Fruit fly (Drosophila melanogaster) whole organism, embryonic: ENCODE data around the gene CG13989.

Experiments used
- Atf6 ChIP-seq: fragments of 200-800 bp; sonication (Bioruptor generic); IDR thresholded peaks from 2 replicates; pipeline ENCODE4 v1.3.6; 2022; ENCODE audit warnings: missing biosample characterization, missing genetic modification characterization
- CG10959 ChIP-seq: fragments of 200-800 bp; sonication (Bioruptor generic); IDR thresholded peaks from 2 replicates; pipeline ENCODE4 v1.3.6; 2022; ENCODE audit warnings: missing biosample characterization, missing genetic modification characterization
- CG12104 ChIP-seq: fragments of 200-800 bp; sonication (Bioruptor generic); optimal IDR thresholded peaks from 3 replicates; lab custom pipeline; 2016; ENCODE audit warnings: missing biosample characterization, missing genetic modification characterization
- CG13296 ChIP-seq: fragments of 200-800 bp; sonication (Bioruptor generic); optimal IDR thresholded peaks from 3 replicates; lab custom pipeline; 2018; ENCODE audit warnings: missing biosample characterization, mild to moderate bottlenecking, missing genetic modification characterization
- CG13624 ChIP-seq: fragments of 200-800 bp; sonication (Bioruptor generic); optimal IDR thresholded peaks from 2 replicates; lab custom pipeline; 2016; ENCODE audit warnings: missing biosample characterization, missing genetic modification characterization
- CG14050 ChIP-seq: fragments of 200-800 bp; sonication (Bioruptor generic); IDR thresholded peaks from 3 replicates; pipeline ENCODE4 v1.3.6; 2022; ENCODE audit warnings: missing biosample characterization, missing genetic modification characterization
- CG14710 ChIP-seq: fragments of 200-800 bp; sonication (Bioruptor generic); optimal IDR thresholded peaks from 3 replicates; lab custom pipeline; 2019; ENCODE audit warnings: missing biosample characterization, mild to moderate bottlenecking, missing genetic modification characterization, moderate library complexity
- CG16779 ChIP-seq: fragments of 200-800 bp; sonication (Bioruptor generic); IDR thresholded peaks from 2 replicates; pipeline ENCODE4 v1.3.6; 2022; ENCODE audit warnings: missing biosample characterization, missing genetic modification characterization
- CG16813 ChIP-seq: fragments of 200-800 bp; sonication (Bioruptor generic); IDR thresholded peaks from 3 replicates; pipeline ENCODE4 v1.3.6; 2022; ENCODE audit warnings: missing biosample characterization, missing genetic modification characterization; ENCODE audit not compliant: partially characterized antibody
- CG17359 ChIP-seq: fragments of 200-800 bp; sonication (Bioruptor generic); optimal IDR thresholded peaks from 3 replicates; lab custom pipeline; 2018; ENCODE audit warnings: missing biosample characterization, mild to moderate bottlenecking, missing genetic modification characterization, moderate library complexity
- CG2678 ChIP-seq: fragments of 200-800 bp; sonication (Bioruptor generic); optimal IDR thresholded peaks from 3 replicates; lab custom pipeline; 2019; ENCODE audit warnings: missing biosample characterization, mild to moderate bottlenecking, missing genetic modification characterization, moderate library complexity
- CG32772 ChIP-seq: fragments of 200-800 bp; sonication (Bioruptor generic); IDR thresholded peaks from 2 replicates; pipeline ENCODE4 v1.3.6; 2022; ENCODE audit warnings: missing biosample characterization, missing genetic modification characterization
- CG6654 ChIP-seq: fragments of 200-800 bp; sonication (Bioruptor generic); optimal IDR thresholded peaks from 2 replicates; lab custom pipeline; 2017; ENCODE audit warnings: missing biosample characterization, mild to moderate bottlenecking, missing genetic modification characterization
- CG6813 ChIP-seq: fragments of 200-800 bp; sonication (Bioruptor generic); optimal IDR thresholded peaks from 2 replicates; lab custom pipeline; 2017; ENCODE audit warnings: missing biosample characterization, missing genetic modification characterization, mild to moderate bottlenecking, moderate library complexity, missing genetic modification reagents
- CG7745 ChIP-seq: fragments of 200-800 bp; sonication (Bioruptor generic); optimal IDR thresholded peaks from 2 replicates; lab custom pipeline; 2018; ENCODE audit warnings: missing biosample characterization, mild to moderate bottlenecking, missing genetic modification characterization, moderate library complexity
- CG7839 ChIP-seq: fragments of 200-800 bp; sonication (Bioruptor generic); optimal IDR thresholded peaks from 3 replicates; lab custom pipeline; 2018; ENCODE audit warnings: missing biosample characterization, mild to moderate bottlenecking, missing genetic modification characterization, moderate library complexity
- CG8388 ChIP-seq: fragments of 200-800 bp; sonication (Bioruptor generic); optimal IDR thresholded peaks from 2 replicates; lab custom pipeline; 2019; ENCODE audit warnings: missing biosample characterization, mild to moderate bottlenecking, missing genetic modification characterization, moderate library complexity
- CG9817 ChIP-seq: fragments of 200-800 bp; sonication (Bioruptor generic); optimal IDR thresholded peaks from 2 replicates; lab custom pipeline; 2018; ENCODE audit warnings: missing biosample characterization, mild to moderate bottlenecking, missing genetic modification characterization, moderate library complexity
- Drgx ChIP-seq: fragments of 200-800 bp; sonication (Bioruptor generic); IDR thresholded peaks from 2 replicates; pipeline ENCODE4 v1.3.6; 2022; ENCODE audit warnings: missing biosample characterization, missing genetic modification characterization
- E2f1 ChIP-seq: fragments of 200-800 bp; sonication (Bioruptor generic); IDR thresholded peaks from 2 replicates; pipeline ENCODE4 v1.3.6; 2022; ENCODE audit warnings: missing biosample characterization, missing genetic modification characterization
- Eip74EF ChIP-seq, 2 experiments: fragments of 200-800 bp in 1 of 2; fragments of >200 bp in 1 of 2; sonication (Bioruptor generic) in 1 of 2; optimal IDR thresholded peaks; 2 replicates each; lab custom pipeline; 2017 to 2019; ENCODE audit warnings: missing biosample characterization in 2 of 2, missing genetic modification characterization in 2 of 2, mild to moderate bottlenecking in 1 of 2, moderate library complexity in 1 of 2
- Hmr ChIP-seq: fragments of 200-800 bp; sonication (Bioruptor generic); optimal IDR thresholded peaks from 3 replicates; lab custom pipeline; 2017; ENCODE audit warnings: mild to moderate bottlenecking, missing biosample characterization, missing genetic modification reagents, missing genetic modification characterization
- Meics ChIP-seq: fragments of 200-800 bp; sonication (Bioruptor generic); optimal IDR thresholded peaks from 2 replicates; lab custom pipeline; 2017; ENCODE audit warnings: missing biosample characterization, mild to moderate bottlenecking, missing genetic modification characterization
- Xrp1 ChIP-seq: fragments of 200-800 bp; sonication (Bioruptor generic); IDR thresholded peaks from 2 replicates; pipeline ENCODE4 v1.3.6; 2022; ENCODE audit warnings: missing biosample characterization, missing genetic modification characterization
- YL-1 ChIP-seq: fragments of 200-800 bp; sonication (Bioruptor generic); optimal IDR thresholded peaks from 3 replicates; lab custom pipeline; 2017; ENCODE audit warnings: missing biosample characterization, mild to moderate bottlenecking, missing genetic modification characterization
- ap ChIP-seq: fragments of 200-800 bp; sonication (Bioruptor generic); IDR thresholded peaks from 2 replicates; pipeline ENCODE4 v1.3.6; 2022; ENCODE audit warnings: missing biosample characterization, missing genetic modification characterization
- ash1 ChIP-seq: fragments of 200-800 bp; sonication (Bioruptor generic); optimal IDR thresholded peaks from 2 replicates; lab custom pipeline; 2018; ENCODE audit warnings: missing biosample characterization, mild to moderate bottlenecking, missing genetic modification characterization
- bsh ChIP-seq, 2 experiments: fragments of 200-800 bp; sonication (Bioruptor generic); optimal IDR thresholded peaks; 2 replicates each; lab custom pipeline; 2017 to 2018; ENCODE audit warnings: mild to moderate bottlenecking in 2 of 2, missing biosample characterization in 2 of 2, missing genetic modification characterization in 2 of 2, moderate library complexity in 1 of 2
- cas ChIP-seq: fragments of 200-800 bp; sonication (Bioruptor generic); IDR thresholded peaks from 2 replicates; pipeline ENCODE4 v1.3.6; 2022; ENCODE audit warnings: missing biosample characterization, missing genetic modification characterization
- chif ChIP-seq, 2 experiments: fragments of 200-800 bp; sonication (Bioruptor generic); optimal IDR thresholded peaks; 3 replicates each; lab custom pipeline; 2016; ENCODE audit warnings: missing biosample characterization in 2 of 2, missing genetic modification characterization in 2 of 2
- chn ChIP-seq: fragments of 200-800 bp; sonication (Bioruptor generic); optimal IDR thresholded peaks from 2 replicates; lab custom pipeline; 2016; ENCODE audit warnings: missing biosample characterization, missing genetic modification characterization
- gem ChIP-seq: fragments of 200-800 bp; sonication (Bioruptor generic); optimal IDR thresholded peaks from 2 replicates; lab custom pipeline; 2019; ENCODE audit warnings: missing biosample characterization, mild to moderate bottlenecking, missing genetic modification characterization, moderate library complexity
- grau ChIP-seq: fragments of 200-800 bp; optimal IDR thresholded peaks from 3 replicates; lab custom pipeline; 2019; ENCODE audit warnings: missing biosample characterization, mild to moderate bottlenecking, missing genetic modification characterization, moderate library complexity
- klu ChIP-seq: fragments of 200-800 bp; sonication (Bioruptor generic); IDR thresholded peaks from 2 replicates; pipeline ENCODE4 v1.3.6; 2022; ENCODE audit warnings: missing biosample characterization, missing genetic modification characterization
- nerfin-2 ChIP-seq: fragments of 200-800 bp; sonication (Bioruptor generic); IDR thresholded peaks from 2 replicates; pipeline ENCODE4 v1.3.6; 2022; ENCODE audit warnings: missing biosample characterization, missing genetic modification characterization; ENCODE audit not compliant: partially characterized antibody
- nom ChIP-seq: fragments of 200-800 bp; sonication (Bioruptor generic); optimal IDR thresholded peaks from 2 replicates; lab custom pipeline; 2017; ENCODE audit warnings: missing biosample characterization, missing genetic modification characterization, mild to moderate bottlenecking, moderate library complexity, missing genetic modification reagents
- pb ChIP-seq: fragments of 200-800 bp; sonication (Bioruptor generic); optimal IDR thresholded peaks from 3 replicates; lab custom pipeline; 2016; ENCODE audit warnings: missing biosample characterization, missing genetic modification characterization
- pho ChIP-seq: fragments of 200-800 bp; sonication (Bioruptor generic); optimal IDR thresholded peaks from 2 replicates; lab custom pipeline; 2016; ENCODE audit warnings: missing biosample characterization, missing genetic modification characterization
- prd ChIP-seq, 3 experiments: fragments of >200 bp in 2 of 3; fragments of 200-800 bp in 1 of 3; sonication (Bioruptor generic) in 1 of 3; optimal IDR thresholded peaks in 2 of 3; IDR thresholded peaks in 1 of 3; 2 replicates in 2 of 3; 3 replicates in 1 of 3; pipeline versions ENCODE4 v1.3.6 to Lab custom; 2017 to 2022; ENCODE audit warnings: missing biosample characterization in 1 of 3, missing genetic modification characterization in 1 of 3
- pzg ChIP-seq: fragments of 200-800 bp; sonication (Bioruptor generic); optimal IDR thresholded peaks from 3 replicates; lab custom pipeline; 2018; ENCODE audit warnings: missing biosample characterization, mild to moderate bottlenecking, missing genetic modification characterization, moderate library complexity
- ranshi ChIP-seq: fragments of 200-800 bp; sonication (Bioruptor generic); IDR thresholded peaks from 2 replicates; pipeline ENCODE4 v1.3.6; 2022; ENCODE audit warnings: missing biosample characterization, missing genetic modification characterization
- sisA ChIP-seq: fragments of 200-800 bp; sonication (Bioruptor generic); IDR thresholded peaks from 2 replicates; pipeline ENCODE4 v1.3.6; 2022; ENCODE audit warnings: missing biosample characterization, missing genetic modification characterization
- slbo ChIP-seq: fragments of 200-800 bp; sonication (Bioruptor generic); IDR thresholded peaks from 2 replicates; pipeline ENCODE4 v1.3.6; 2022; ENCODE audit warnings: missing biosample characterization, missing genetic modification characterization
- sob ChIP-seq: fragments of 200-800 bp; sonication (Bioruptor generic); IDR thresholded peaks from 2 replicates; pipeline ENCODE4 v1.3.6; 2022; ENCODE audit warnings: missing biosample characterization, missing genetic modification characterization
- sug ChIP-seq: fragments of 200-800 bp; optimal IDR thresholded peaks from 2 replicates; lab custom pipeline; 2019; ENCODE audit warnings: missing biosample characterization, mild to moderate bottlenecking, missing genetic modification characterization, moderate library complexity
- tap ChIP-seq: fragments of 200-800 bp; optimal IDR thresholded peaks from 3 replicates; lab custom pipeline; 2019; ENCODE audit warnings: missing biosample characterization, mild to moderate bottlenecking, missing genetic modification characterization, moderate library complexity
- ttk ChIP-seq: fragments of 200-800 bp; sonication (Bioruptor generic); IDR thresholded peaks from 2 replicates; pipeline ENCODE4 v2.1.2; 2022; ENCODE audit warnings: missing biosample characterization, missing genetic modification characterization
- tup ChIP-seq: fragments of 200-800 bp; sonication (Bioruptor generic); optimal IDR thresholded peaks from 2 replicates; lab custom pipeline; 2016; ENCODE audit warnings: missing biosample characterization, mild to moderate bottlenecking, missing genetic modification characterization, moderate library complexity
- zen ChIP-seq: fragments of 200-800 bp; sonication (Bioruptor generic); optimal IDR thresholded peaks from 3 replicates; lab custom pipeline; 2018; ENCODE audit warnings: missing biosample characterization, mild to moderate bottlenecking, missing genetic modification characterization, moderate library complexity
- zfh1 ChIP-seq: fragments of 200-800 bp; sonication (Bioruptor generic); IDR thresholded peaks from 3 replicates; pipeline ENCODE4 v1.3.6; 2022; ENCODE audit warnings: missing biosample characterization, missing genetic modification characterization
- zfh2 ChIP-seq: fragments of 200-800 bp; sonication (Bioruptor generic); optimal IDR thresholded peaks from 2 replicates; lab custom pipeline; 2016; ENCODE audit warnings: missing biosample characterization, missing genetic modification characterization

The CG13989 gene

DNA sequence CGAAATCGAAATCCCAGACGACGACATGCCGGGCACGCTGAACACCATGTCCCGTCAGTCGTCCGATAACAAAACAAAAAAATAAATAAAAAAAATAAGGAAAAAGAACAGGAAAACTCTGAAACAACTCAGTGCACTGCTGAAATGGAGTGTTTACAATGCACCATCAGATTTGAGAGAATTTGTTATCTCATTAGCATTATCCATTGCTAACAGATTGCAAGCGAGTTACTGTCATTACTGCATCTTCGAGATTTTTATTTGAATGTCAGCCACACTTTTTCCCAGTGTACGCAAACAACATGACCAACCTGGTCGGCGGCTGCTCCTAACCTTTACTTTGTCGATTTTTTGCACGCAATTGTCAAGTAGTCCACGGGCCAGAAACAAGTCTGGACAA lies 37.6 kb downstream of the CG13989 start (continued):
- TF ChIP-seq nerfin-2 (no peak), CG16779 (no peak), zen (peak; percentile 40), chif (GFP tag; optimal IDR thresholded peaks at IDR 0.05; lab: Kevin White, UChicago) (no peak), CG17359 (no peak), slbo (GFP tag; lab: Robert Waterston, UW) (no peak), CG32772 (GFP tag; lab: Robert Waterston, UW) (no peak), Eip74EF (GFP tag; optimal IDR thresholded peaks at IDR 0.05; lab: Kevin White, UChicago) (no peak), Meics (GFP tag; lab: Kevin White, UChicago) (no peak), pzg (GFP tag; lab: Kevin White, UChicago) (no peak), CG9817 (no peak), CG14710 (tag; lab: Kevin White, UChicago) (no peak), zfh1 (GFP tag; lab: Robert Waterston, UW) (0 out of 3 replicates have a peak, but pooled peaks have one; percentile 30), CG10959 (no peak), CG6813 (GFP tag; lab: Kevin White, UChicago) (peak; percentile 0), E2f1 (GFP tag; lab: Robert Waterston, UW) (no peak), Atf6 (GFP tag; lab: Robert Waterston, UW) (no peak), zfh2 (GFP tag; lab: Kevin White, UChicago) (no peak), tap (tag; lab: Kevin White, UChicago) (no peak), ash1 (GFP tag; lab: Kevin White, UChicago) (no peak), klu (GFP tag; lab: Robert Waterston, UW) (no peak), Xrp1 (GFP tag; lab: Robert Waterston, UW) (no peak), CG14050 (no peak), ttk (GFP tag; lab: Robert Waterston, UW) (no peak), cas (GFP tag; lab: Robert Waterston, UW) (no peak), ap (GFP tag; lab: Robert Waterston, UW) (no peak), sug (tag; lab: Kevin White, UChicago) (no peak), CG16813 (GFP tag; lab: Robert Waterston, UW) (no peak), YL-1 (GFP tag; lab: Kevin White, UChicago) (no peak), sisA (GFP tag; lab: Robert Waterston, UW) (no peak), CG6654 (GFP tag; lab: Kevin White, UChicago) (no peak), chn (peak; percentile 12), prd (optimal IDR thresholded peaks at IDR 0.05; lab: Kevin White, UChicago) (no peak), prd (GFP tag; IDR thresholded peaks at IDR 0.05; lab: Robert Waterston, UW) (no peak), sob (GFP tag; lab: Robert Waterston, UW) (no peak), Hmr (GFP tag; lab: Kevin White, UChicago) (no peak), CG7745 (tag; lab: Kevin White, UChicago) (no peak), CG13624 (GFP tag; lab: Kevin White, UChicago) (no peak), bsh (GFP tag; optimal IDR thresholded peaks at IDR 0.05; lab: Kevin White, UChicago) (peak in 1 of 2 experiments; percentile 80), CG13296 (no peak), CG8388 (GFP tag; lab: Kevin White, UChicago) (peak; percentile 1), grau (peak; percentile 7), gem (peak; percentile 11), CG12104 (GFP tag; lab: Kevin White, UChicago) (no peak), pb (GFP tag; lab: Kevin White, UChicago) (no peak), pho (no peak), CG2678 (tag; lab: Kevin White, UChicago) (peak; percentile 11), Drgx (GFP tag; lab: Robert Waterston, UW) (peak; percentile 76), ranshi (no peak), CG7839 (peak; percentile 17), tup (GFP tag; lab: Kevin White, UChicago) (no peak), nom (peak; percentile 43)
